Worm (Caenorhabditis elegans): ENCODE measurements around the gene ZK669.3.
A peak's percentile ranks its signal among the peaks of the same experiment; 100 is the strongest.

The ZK669.3 gene

ce11 chrII:7921155-7921554 is 19.8 kb upstream of the ZK669.3 start:
- peak; percentile 93 for TF ChIP-seq unc-42 (tag; optimal IDR thresholded peaks at IDR 0.05)
- no peak for TF ChIP-seq eyg-1 (tag; optimal IDR thresholded peaks at IDR 0.05)
- TF ChIP-seq nfya-1 (tag; optimal IDR thresholded peaks at IDR 0.05) = no peak
- TF ChIP-seq ttx-3 (tag; optimal IDR thresholded peaks at IDR 0.05) = no peak
- no peak for TF ChIP-seq sox-4 (tag; optimal IDR thresholded peaks at IDR 0.05)
- no peak for TF ChIP-seq Y22D7AL.16 (tag; optimal IDR thresholded peaks at IDR 0.05)

- TF ChIP-seq K09A11.1 (tag; optimal IDR thresholded peaks at IDR 0.05; ENCODE audit: insufficient read depth) (no peak), nhr-11 (tag; optimal IDR thresholded peaks at IDR 0.05) (no peak), ceh-19 (GFP tag; optimal IDR thresholded peaks at IDR 0.05) (no peak), npax-4 (tag; optimal IDR thresholded peaks at IDR 0.05) (no peak), ceh-24 (tag; optimal IDR thresholded peaks at IDR 0.05) (no peak), mec-3 (tag; optimal IDR thresholded peaks at IDR 0.05; ENCODE audit: borderline replicate concordance) (no peak), pag-3 (tag; optimal IDR thresholded peaks at IDR 0.05; ENCODE audit: borderline replicate concordance) (no peak), pros-1 (tag; optimal IDR thresholded peaks at IDR 0.05) (no peak), pat-9 (tag; optimal IDR thresholded peaks at IDR 0.05) (no peak), sox-4 (tag; optimal IDR thresholded peaks at IDR 0.05) (no peak), ahr-1 (tag; optimal IDR thresholded peaks at IDR 0.05) (no peak), ceh-14 (tag; optimal IDR thresholded peaks at IDR 0.05) (no peak), eyg-1 (tag; optimal IDR thresholded peaks at IDR 0.05) (no peak), ceh-31 (tag; optimal IDR thresholded peaks at IDR 0.05) (no peak), elt-2 (tag; optimal IDR thresholded peaks at IDR 0.05) (no peak), pha-4 (tag; optimal IDR thresholded peaks at IDR 0.05) (no peak), K02D7.2 (tag; optimal IDR thresholded peaks at IDR 0.05) (no peak)
These were observed 12.3 kb upstream of the ZK669.3 start, which contains the start of gene spv-1 for ce11 chrII:7928600-7928999. Gene spv-1, minus strand, starts transcription at chrII:7928700.

ce11 chrII:7930671-7931070 is 10.3 kb upstream of the ZK669.3 start:
- no peak for TF ChIP-seq dmd-4 (tag; optimal IDR thresholded peaks at IDR 0.05; ENCODE audit: borderline replicate concordance)
- TF ChIP-seq ceh-48 (tag; optimal IDR thresholded peaks at IDR 0.05) = no peak
- TF ChIP-seq T23F11.4 (GFP tag; optimal IDR thresholded peaks at IDR 0.05) = no peak
- TF ChIP-seq ceh-6 (GFP tag; optimal IDR thresholded peaks at IDR 0.05) = no peak
- no peak for TF ChIP-seq syd-9 (tag; optimal IDR thresholded peaks at IDR 0.05)
- no peak for TF ChIP-seq ceh-45 (GFP tag; IDR thresholded peaks at IDR 0.05)
- TF ChIP-seq hlh-8 (tag; optimal IDR thresholded peaks at IDR 0.05) = no peak
- TF ChIP-seq unc-86 (tag; optimal IDR thresholded peaks at IDR 0.05) = no peak
- no peak for TF ChIP-seq C38D4.7 (GFP tag; optimal IDR thresholded peaks at IDR 0.05)
- TF ChIP-seq pha-4 (tag; optimal IDR thresholded peaks at IDR 0.05) = no peak
- TF ChIP-seq ceh-9 (tag; optimal IDR thresholded peaks at IDR 0.05) = no peak
- no peak for TF ChIP-seq sdc-2 (tag; optimal IDR thresholded peaks at IDR 0.05)
- no peak for TF ChIP-seq nhr-232 (tag; optimal IDR thresholded peaks at IDR 0.05)
- no peak for TF ChIP-seq ceh-34 (tag; optimal IDR thresholded peaks at IDR 0.05)
- TF ChIP-seq eyg-1 (tag; optimal IDR thresholded peaks at IDR 0.05) = no peak
- TF ChIP-seq pag-3 (tag; optimal IDR thresholded peaks at IDR 0.05; ENCODE audit: borderline replicate concordance) = no peak

- TF ChIP-seq gmeb-2 (tag; optimal IDR thresholded peaks at IDR 0.05) (no peak), ceh-18 (tag; optimal IDR thresholded peaks at IDR 0.05) (no peak), unc-55 (GFP tag; optimal IDR thresholded peaks at IDR 0.05) (peak; percentile 37), fkh-6 (tag; optimal IDR thresholded peaks at IDR 0.05) (no peak), ceh-19 (GFP tag; optimal IDR thresholded peaks at IDR 0.05) (no peak), ref-2 (tag; optimal IDR thresholded peaks at IDR 0.05) (no peak), hlh-13 (GFP tag; optimal IDR thresholded peaks at IDR 0.05) (no peak)
These were observed 5.3 kb upstream of the ZK669.3 start for ce11 chrII:7935622-7936021.

All from whole organism, late embryonic.